Worm (Caenorhabditis elegans) whole organism, midembryonic: ENCODE measurements around the gene kel-8.

ENCODE experiments used
- cog-1 ChIP-seq: sonication (generic microtip); optimal IDR thresholded peaks from 2 replicates; lab custom pipeline; 2016; ENCODE audit warnings: missing genetic modification characterization, missing compliant biosample characterization
- klf-2 ChIP-seq: fragments of 200-800 bp; sonication (Bioruptor generic); conservative IDR thresholded peaks from 2 replicates; pipeline ENCODE4 v1.3.6; 2022; ENCODE audit warnings: missing genetic modification reagents, missing genetic modification characterization, missing compliant biosample characterization
- med-1 ChIP-seq: sonication (generic microtip); optimal IDR thresholded peaks from 2 replicates; lab custom pipeline; 2017; ENCODE audit warnings: missing genetic modification characterization, mild to moderate bottlenecking, missing compliant biosample characterization, antibody characterized with exemption, missing genetic modification reagents; ENCODE audit not compliant: insufficient read depth
- ref-1 ChIP-seq: fragments of 200-800 bp; sonication (Bioruptor generic); conservative IDR thresholded peaks from 2 replicates; pipeline ENCODE4 v1.3.6; 2022; ENCODE audit warnings: missing genetic modification reagents, missing genetic modification characterization, missing compliant biosample characterization
- tab-1 ChIP-seq: fragments of 200-800 bp; sonication (Bioruptor generic); IDR thresholded peaks from 2 replicates; pipeline ENCODE4 v1.3.6; 2022; ENCODE audit warnings: missing genetic modification characterization, missing compliant biosample characterization
- ztf-23 ChIP-seq: fragments of 200-800 bp; sonication (Bioruptor generic); IDR thresholded peaks from 2 replicates; pipeline ENCODE4 v1.3.6; 2022; ENCODE audit warnings: missing genetic modification reagents, missing genetic modification characterization, missing compliant biosample characterization
- ztf-29 ChIP-seq: fragments of 200-800 bp; sonication (Bioruptor generic); IDR thresholded peaks from 2 replicates; pipeline ENCODE4 v1.3.6; 2022; ENCODE audit warnings: missing genetic modification reagents, missing genetic modification characterization, missing compliant biosample characterization

DNA sequence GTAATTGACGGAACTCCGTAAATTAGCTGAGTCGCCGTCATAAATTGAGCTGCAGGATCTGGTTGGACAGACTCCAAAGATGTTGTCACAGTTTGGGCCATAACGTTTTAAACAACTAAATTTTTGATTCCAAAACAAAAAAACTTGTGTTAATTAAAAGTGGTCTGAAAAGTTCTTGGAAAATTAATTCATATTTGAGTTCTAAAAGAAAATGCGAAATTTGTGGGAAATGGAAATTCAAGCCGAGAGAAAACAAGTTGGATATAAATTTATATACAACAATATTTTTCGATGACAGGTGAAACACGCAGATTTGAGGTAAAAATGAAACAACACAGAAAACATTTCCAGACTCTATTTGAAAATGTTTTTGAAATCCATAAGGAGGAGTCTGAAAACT lies 54.0 kb downstream of the kel-8 start, which contains the start of gene srg-59:
- TF ChIP-seq ztf-29 (GFP tag; lab: Robert Waterston, UW): no peak
- TF ChIP-seq ztf-23 (GFP tag; lab: Robert Waterston, UW): no peak
- TF ChIP-seq cog-1: no peak
- TF ChIP-seq klf-2 (GFP tag; lab: Robert Waterston, UW): no peak
- TF ChIP-seq ref-1 (GFP tag; lab: Robert Waterston, UW): no peak
- no peak for TF ChIP-seq med-1 (GFP tag; lab: Kevin White, UChicago)
- no peak for TF ChIP-seq tab-1
